Fruit fly (Drosophila melanogaster): ENCODE results near the gene Smyd5.

Gene Smyd5

DNA sequence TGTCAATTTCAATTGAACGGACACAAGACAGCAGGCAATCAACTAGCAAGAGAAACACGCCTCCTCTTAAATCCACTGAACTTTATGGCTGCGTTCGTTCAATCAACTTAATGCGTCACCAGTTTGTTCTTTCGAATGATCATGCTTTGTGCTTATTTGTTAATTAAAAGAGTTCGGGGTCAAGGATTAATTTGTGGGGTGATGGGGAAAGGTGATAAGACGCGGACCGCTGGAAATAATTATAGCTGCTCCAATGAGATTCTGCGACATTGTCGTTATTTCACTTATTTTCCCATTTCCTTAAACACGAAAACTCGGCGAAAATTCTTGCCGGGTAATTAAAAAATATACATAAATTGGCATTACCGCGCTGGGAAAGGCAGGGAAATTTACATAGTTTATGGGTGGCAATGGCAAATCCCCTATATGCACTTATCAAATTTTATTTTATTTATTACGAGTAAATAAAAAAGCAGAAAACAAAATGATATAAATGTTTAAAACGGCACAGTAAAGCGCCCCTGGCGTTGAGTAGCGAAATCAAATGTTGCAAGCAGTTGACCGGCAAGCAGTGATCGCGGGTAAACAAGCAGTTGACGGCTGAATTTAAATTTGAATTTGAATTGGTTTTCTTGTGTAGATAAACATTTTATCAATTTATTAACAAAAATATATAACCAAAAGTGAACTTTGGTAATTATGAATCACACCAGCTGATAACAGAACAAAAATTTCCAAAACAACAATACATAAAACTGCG, 34.0 kb downstream of the Smyd5 start (continued):
- TF ChIP-seq CG4404 (GFP tag; IDR thresholded peaks at IDR 0.05) (0 out of 2 replicates have a peak, but pooled peaks have one; percentile 30), wdn (GFP tag; IDR thresholded peaks at IDR 0.05) (peak; percentile 58), usp (GFP tag; optimal IDR thresholded peaks at IDR 0.05) (no peak), H2.0 (GFP tag; IDR thresholded peaks at IDR 0.05) (peak; percentile 57; the same call in 1 of the 2 replicates), CG9727 (GFP tag; optimal IDR thresholded peaks at IDR 0.05) (peak; percentile 74), Ravus (GFP tag; IDR thresholded peaks at IDR 0.05) (no peak), CG1233 (GFP tag; optimal IDR thresholded peaks at IDR 0.05) (peak; percentile 72), dysf (GFP tag; IDR thresholded peaks at IDR 0.05) (peak; percentile 73), TFAM (GFP tag; optimal IDR thresholded peaks at IDR 0.05) (no peak), Ptx1 (GFP tag; IDR thresholded peaks at IDR 0.05) (peak; percentile 72), Sry-β (GFP tag; optimal IDR thresholded peaks at IDR 0.05) (peak; percentile 20), wek (GFP tag; optimal IDR thresholded peaks at IDR 0.05) (peak; percentile 43), row (GFP tag; IDR thresholded peaks at IDR 0.05) (peak; percentile 35; the same call in 1 of the 3 replicates), CG1529 (GFP tag; optimal IDR thresholded peaks at IDR 0.05) (peak; percentile 66), CG10321 (GFP tag; IDR thresholded peaks at IDR 0.05) (peak; percentile 28; the same call in 1 of the 2 replicates), maf-S (GFP tag; optimal IDR thresholded peaks at IDR 0.05) (peak; percentile 81), CG3407 (GFP tag; optimal IDR thresholded peaks at IDR 0.05) (peak; percentile 70), CG12659 (GFP tag; optimal IDR thresholded peaks at IDR 0.05) (peak; percentile 79), crol (GFP tag; IDR thresholded peaks at IDR 0.05) (no peak), CG7357 (GFP tag; IDR thresholded peaks at IDR 0.05) (0 out of 3 replicates have a peak, but pooled peaks have one; percentile 50), grn (GFP tag; optimal IDR thresholded peaks at IDR 0.05) (peak; percentile 11), CG8290 (GFP tag; optimal IDR thresholded peaks at IDR 0.05) (peak; percentile 72), CG8290 (tag; optimal IDR thresholded peaks at IDR 0.05) (peak; percentile 41 to 86), Oli (tag; optimal IDR thresholded peaks at IDR 0.05) (peak; percentile 53), CG11504 (tag; optimal IDR thresholded peaks at IDR 0.05) (peak; percentile 75), Antp (GFP tag; optimal IDR thresholded peaks at IDR 0.05) (peak; percentile 72), Dek (tag; optimal IDR thresholded peaks at IDR 0.05) (peak; percentile 80), CG18011 (GFP tag; optimal IDR thresholded peaks at IDR 0.05) (peak; percentile 53), scrt (GFP tag; optimal IDR thresholded peaks at IDR 0.05) (peak; percentile 62), Ets65A (GFP tag) (peak; percentile 98), CG31365 (tag; optimal IDR thresholded peaks at IDR 0.05) (peak; percentile 99), dmrt99B (tag; optimal IDR thresholded peaks at IDR 0.05) (peak; percentile 62), dm (GFP tag; optimal IDR thresholded peaks at IDR 0.05) (peak; percentile 66), gt (GFP tag; IDR thresholded peaks at IDR 0.05) (0 out of 2 replicates have a peak, but pooled peaks have one; percentile 45), CG3847 (GFP tag; IDR thresholded peaks at IDR 0.05) (peak; percentile 70), lov (optimal IDR thresholded peaks at IDR 0.05) (no peak), lov (GFP tag; IDR thresholded peaks at IDR 0.05) (no peak), CG4730 (GFP tag; IDR thresholded peaks at IDR 0.05) (no peak), CG2129 (GFP tag; IDR thresholded peaks at IDR 0.05; ENCODE audit: partially characterized antibody) (no peak), CG15269 (tag; optimal IDR thresholded peaks at IDR 0.05) (peak; percentile 71), CG10654 (GFP tag; optimal IDR thresholded peaks at IDR 0.05) (peak; percentile 34), CG1603 (tag; optimal IDR thresholded peaks at IDR 0.05) (peak; percentile 78), HLH4C (GFP tag; IDR thresholded peaks at IDR 0.05; ENCODE audit: partially characterized antibody) (no peak), CG5180 (GFP tag; optimal IDR thresholded peaks at IDR 0.05) (peak; percentile 59), Ets97D (GFP tag; optimal IDR thresholded peaks at IDR 0.05) (peak; percentile 63), Deaf1 (tag; optimal IDR thresholded peaks at IDR 0.05) (no peak), CG7963 (GFP tag; IDR thresholded peaks at IDR 0.05; ENCODE audit: partially characterized antibody) (no peak), MESR4 (GFP tag; optimal IDR thresholded peaks at IDR 0.05) (no peak), CG2712 (tag; optimal IDR thresholded peaks at IDR 0.05) (peak; percentile 72), CG11398 (GFP tag; optimal IDR thresholded peaks at IDR 0.05) (peak; percentile 65)
